Fruit fly (Drosophila melanogaster) whole organism, embryonic: ENCODE results near the gene Ostgamma.

Experiments used
- CG12299 ChIP-seq: fragments of 200-800 bp; sonication (Bioruptor generic); optimal IDR thresholded peaks from 2 replicates; lab custom pipeline; 2018; ENCODE audit warnings: missing biosample characterization, mild to moderate bottlenecking, missing genetic modification characterization
- CG12769 ChIP-seq: fragments of 200-800 bp; sonication (Bioruptor generic); optimal IDR thresholded peaks from 2 replicates; lab custom pipeline; 2019; ENCODE audit warnings: missing biosample characterization, mild to moderate bottlenecking, missing genetic modification characterization, moderate library complexity
- CG1647 ChIP-seq: fragments of 200-800 bp; sonication (Bioruptor generic); optimal IDR thresholded peaks from 3 replicates; lab custom pipeline; 2016; ENCODE audit warnings: missing biosample characterization, missing genetic modification characterization
- CG17361 ChIP-seq: fragments of 200-800 bp; sonication (Bioruptor generic); IDR thresholded peaks from 3 replicates; pipeline ENCODE4 v1.3.6; 2022; ENCODE audit warnings: missing biosample characterization, missing genetic modification characterization
- CG17802 ChIP-seq: fragments of 200-800 bp; sonication (Bioruptor generic); optimal IDR thresholded peaks from 2 replicates; lab custom pipeline; 2018; ENCODE audit warnings: missing biosample characterization, mild to moderate bottlenecking, missing genetic modification characterization, moderate library complexity
- CG17912 ChIP-seq: fragments of 200-800 bp; sonication (Bioruptor generic); optimal IDR thresholded peaks from 2 replicates; lab custom pipeline; 2018; ENCODE audit warnings: missing biosample characterization, mild to moderate bottlenecking, missing genetic modification characterization
- CG1832 ChIP-seq: fragments of 200-800 bp; sonication (Bioruptor generic); optimal IDR thresholded peaks from 2 replicates; lab custom pipeline; 2017; ENCODE audit warnings: missing biosample characterization, mild to moderate bottlenecking, missing genetic modification characterization, inconsistent platforms
- CG18599 ChIP-seq: fragments of 200-800 bp; sonication (Bioruptor generic); optimal IDR thresholded peaks from 3 replicates; lab custom pipeline; 2017; ENCODE audit warnings: missing biosample characterization, missing genetic modification characterization, mild to moderate bottlenecking, moderate library complexity, missing genetic modification reagents
- CG30020 ChIP-seq: fragments of 200-800 bp; optimal IDR thresholded peaks from 2 replicates; lab custom pipeline; 2019; ENCODE audit warnings: missing biosample characterization, mild to moderate bottlenecking, missing genetic modification characterization, moderate library complexity
- CG3838 ChIP-seq: fragments of 200-800 bp; sonication (Bioruptor generic); optimal IDR thresholded peaks from 3 replicates; lab custom pipeline; 2016; ENCODE audit warnings: missing biosample characterization, missing genetic modification characterization
- CG7271 ChIP-seq: fragments of 200-800 bp; sonication (Bioruptor generic); optimal IDR thresholded peaks from 2 replicates; lab custom pipeline; 2018; ENCODE audit warnings: missing biosample characterization, mild to moderate bottlenecking, missing genetic modification characterization, moderate library complexity
- CG8478 ChIP-seq: fragments of >200 bp; optimal IDR thresholded peaks from 2 replicates; lab custom pipeline; 2018
- CG9215 ChIP-seq: fragments of 200-800 bp; sonication (Bioruptor generic); IDR thresholded peaks from 2 replicates; pipeline ENCODE4 v1.3.6; 2022; ENCODE audit warnings: missing biosample characterization, missing genetic modification characterization
- D19B ChIP-seq: fragments of 200-800 bp; sonication (Bioruptor generic); optimal IDR thresholded peaks from 2 replicates; lab custom pipeline; 2017; ENCODE audit warnings: missing biosample characterization, mild to moderate bottlenecking, missing genetic modification characterization
- Dref ChIP-seq: fragments of 200-800 bp; sonication (Bioruptor generic); IDR thresholded peaks from 2 replicates; pipeline ENCODE4 v1.3.6; 2022; ENCODE audit warnings: missing biosample characterization, missing genetic modification characterization
- Fer1 ChIP-seq: fragments of 200-800 bp; sonication (Bioruptor generic); optimal IDR thresholded peaks from 2 replicates; lab custom pipeline; 2017; ENCODE audit warnings: missing biosample characterization, mild to moderate bottlenecking, missing genetic modification characterization
- Fer2 ChIP-seq: fragments of 200-800 bp; sonication (Bioruptor generic); optimal IDR thresholded peaks from 2 replicates; lab custom pipeline; 2018; ENCODE audit warnings: missing biosample characterization, mild to moderate bottlenecking, missing genetic modification characterization, moderate library complexity
- Fer3 ChIP-seq: fragments of 200-800 bp; sonication (Bioruptor generic); optimal IDR thresholded peaks from 2 replicates; lab custom pipeline; 2018; ENCODE audit warnings: missing biosample characterization, mild to moderate bottlenecking, missing genetic modification characterization, moderate library complexity
- Gsc ChIP-seq: fragments of 200-800 bp; sonication (Bioruptor generic); IDR thresholded peaks from 2 replicates; pipeline ENCODE4 v1.3.6; 2022; ENCODE audit warnings: missing biosample characterization, missing genetic modification characterization
- Gug ChIP-seq: fragments of 200-800 bp; sonication (Bioruptor generic); IDR thresholded peaks from 4 replicates; pipeline ENCODE4 v1.3.6; 2022; ENCODE audit warnings: missing biosample characterization, missing genetic modification characterization
- HmgZ ChIP-seq: fragments of 200-800 bp; sonication (Bioruptor generic); optimal IDR thresholded peaks from 2 replicates; lab custom pipeline; 2018; ENCODE audit warnings: missing biosample characterization, mild to moderate bottlenecking, missing genetic modification characterization
- MBD-R2 ChIP-seq: fragments of 200-800 bp; sonication (Bioruptor generic); IDR thresholded peaks from 2 replicates; pipeline ENCODE4 v1.3.6; 2022; ENCODE audit warnings: missing biosample characterization, missing genetic modification characterization
- MESR4 ChIP-seq: fragments of 200-800 bp; sonication (Bioruptor generic); optimal IDR thresholded peaks from 2 replicates; lab custom pipeline; 2018; ENCODE audit warnings: missing biosample characterization, mild to moderate bottlenecking, missing genetic modification characterization, moderate library complexity
- Mad ChIP-seq: fragments of 200-800 bp; sonication (Bioruptor generic); optimal IDR thresholded peaks from 2 replicates; lab custom pipeline; 2016; ENCODE audit warnings: missing biosample characterization, missing genetic modification characterization
- Med ChIP-seq: fragments of 200-800 bp; sonication (Bioruptor generic); peaks from one replicate; lab custom pipeline; 2016; ENCODE audit warnings: missing biosample characterization, missing genetic modification characterization, mild to moderate bottlenecking, inconsistent platforms, moderate library complexity
- Mrtf ChIP-seq: fragments of 200-800 bp; sonication (Bioruptor generic); IDR thresholded peaks from 3 replicates; pipeline ENCODE4 v1.3.6; 2022; ENCODE audit warnings: missing biosample characterization, missing genetic modification characterization
- Nf-YB ChIP-seq: fragments of 200-800 bp; sonication (Bioruptor generic); optimal IDR thresholded peaks from 3 replicates; lab custom pipeline; 2019; ENCODE audit warnings: missing biosample characterization, mild to moderate bottlenecking, missing genetic modification characterization, moderate library complexity
- Six4 ChIP-seq: fragments of 200-800 bp; sonication (Bioruptor generic); optimal IDR thresholded peaks from 2 replicates; lab custom pipeline; 2016; ENCODE audit warnings: missing biosample characterization, missing genetic modification characterization
- Sry-δ ChIP-seq: fragments of 200-800 bp; sonication (Bioruptor generic); optimal IDR thresholded peaks from 2 replicates; lab custom pipeline; 2016; ENCODE audit warnings: missing biosample characterization, missing genetic modification characterization
- Trl ChIP-seq, 3 experiments: fragments of >200 bp in 2 of 3; fragments of 200-800 bp in 1 of 3; sonication (Bioruptor generic) in 1 of 3; optimal IDR thresholded peaks; 2 replicates in 1 of 3; 3 replicates in 2 of 3; lab custom pipeline; 2016 to 2017; ENCODE audit warnings: missing biosample characterization in 1 of 3, missing genetic modification characterization in 1 of 3
- Usf ChIP-seq: fragments of 200-800 bp; sonication (Bioruptor generic); optimal IDR thresholded peaks from 2 replicates; lab custom pipeline; 2017; ENCODE audit warnings: missing genotype, missing biosample characterization, missing genetic modification characterization
- bcd ChIP-seq: fragments of 200-800 bp; sonication (Bioruptor generic); optimal IDR thresholded peaks from 2 replicates; lab custom pipeline; 2017; ENCODE audit warnings: missing biosample characterization, mild to moderate bottlenecking, missing genetic modification characterization
- caup ChIP-seq: fragments of 200-800 bp; sonication (Bioruptor generic); optimal IDR thresholded peaks from 3 replicates; lab custom pipeline; 2017; ENCODE audit warnings: missing biosample characterization, mild to moderate bottlenecking, missing genetic modification characterization, moderate library complexity; ENCODE audit not compliant: severe bottlenecking
- chif ChIP-seq, 2 experiments: fragments of 200-800 bp; sonication (Bioruptor generic); optimal IDR thresholded peaks; 3 replicates each; lab custom pipeline; 2016; ENCODE audit warnings: missing biosample characterization in 2 of 2, missing genetic modification characterization in 2 of 2
- chn ChIP-seq: fragments of 200-800 bp; sonication (Bioruptor generic); optimal IDR thresholded peaks from 2 replicates; lab custom pipeline; 2016; ENCODE audit warnings: missing biosample characterization, missing genetic modification characterization
- corto ChIP-seq: fragments of 200-800 bp; sonication (Bioruptor generic); optimal IDR thresholded peaks from 2 replicates; lab custom pipeline; 2016; ENCODE audit warnings: missing biosample characterization, mild to moderate bottlenecking, missing genetic modification characterization, moderate library complexity
- crp ChIP-seq, 2 experiments: fragments of 200-800 bp; sonication (Bioruptor generic); optimal IDR thresholded peaks; 2 replicates in 1 of 2; 3 replicates in 1 of 2; lab custom pipeline; 2017; ENCODE audit warnings: missing biosample characterization in 2 of 2, missing genetic modification characterization in 2 of 2, mild to moderate bottlenecking in 1 of 2, moderate library complexity in 1 of 2
- dan ChIP-seq: fragments of 200-800 bp; sonication (Bioruptor generic); IDR thresholded peaks from 2 replicates; pipeline ENCODE4 v1.3.6; 2022; ENCODE audit warnings: missing biosample characterization, missing genetic modification characterization
- ewg ChIP-seq: fragments of 200-800 bp; sonication (Bioruptor generic); optimal IDR thresholded peaks from 3 replicates; lab custom pipeline; 2017; ENCODE audit warnings: mild to moderate bottlenecking, missing biosample characterization, missing genetic modification reagents, missing genetic modification characterization
- grn ChIP-seq: fragments of 200-800 bp; sonication (Bioruptor generic); optimal IDR thresholded peaks from 3 replicates; lab custom pipeline; 2017; ENCODE audit warnings: missing biosample characterization, missing genetic modification characterization
- gsb ChIP-seq: fragments of 200-800 bp; sonication (Bioruptor generic); IDR thresholded peaks from 2 replicates; pipeline ENCODE4 v1.3.6; 2022; ENCODE audit warnings: missing biosample characterization, missing genetic modification characterization
- luna ChIP-seq: fragments of 200-800 bp; sonication (Bioruptor generic); optimal IDR thresholded peaks from 2 replicates; lab custom pipeline; 2016; ENCODE audit warnings: missing biosample characterization, missing genetic modification characterization
- nom ChIP-seq: fragments of 200-800 bp; sonication (Bioruptor generic); optimal IDR thresholded peaks from 2 replicates; lab custom pipeline; 2017; ENCODE audit warnings: missing biosample characterization, missing genetic modification characterization, mild to moderate bottlenecking, moderate library complexity, missing genetic modification reagents
- onecut ChIP-seq: fragments of 200-800 bp; sonication (Bioruptor generic); IDR thresholded peaks from 2 replicates; pipeline ENCODE4 v1.3.6; 2022; ENCODE audit warnings: missing biosample characterization, missing genetic modification characterization
- pho ChIP-seq: fragments of 200-800 bp; sonication (Bioruptor generic); optimal IDR thresholded peaks from 2 replicates; lab custom pipeline; 2016; ENCODE audit warnings: missing biosample characterization, missing genetic modification characterization
- salm ChIP-seq: fragments of 200-800 bp; sonication (Bioruptor generic); optimal IDR thresholded peaks from 2 replicates; lab custom pipeline; 2018; ENCODE audit warnings: missing biosample characterization, mild to moderate bottlenecking, missing genetic modification characterization
- unc-4 ChIP-seq: fragments of 200-800 bp; sonication (Bioruptor generic); IDR thresholded peaks from 2 replicates; pipeline ENCODE4 v1.3.6; 2022; ENCODE audit warnings: missing biosample characterization, missing genetic modification characterization; ENCODE audit not compliant: partially characterized antibody
- vnd ChIP-seq: fragments of 200-800 bp; sonication (Bioruptor generic); IDR thresholded peaks from 3 replicates; pipeline ENCODE4 v1.3.6; 2022; ENCODE audit warnings: missing biosample characterization, missing genetic modification characterization; ENCODE audit not compliant: partially characterized antibody

Gene Ostgamma

dm6 chr2L:8292159-8292887, 15.7 kb downstream of the Ostgamma start (continued):
- TF ChIP-seq Fer2 (tag; lab: Kevin White, UChicago) (peak; percentile 93), unc-4 (GFP tag; lab: Robert Waterston, UW) (no peak), MBD-R2 (GFP tag; lab: Robert Waterston, UW) (peak; percentile 90), CG12299 (tag; lab: Kevin White, UChicago) (peak; percentile 96), Med (GFP tag; lab: Kevin White, UChicago) (peak; percentile 99), CG17912 (GFP tag; lab: Kevin White, UChicago) (peak; percentile 95), grn (GFP tag; lab: Kevin White, UChicago) (peak; percentile 90), crp (GFP tag; optimal IDR thresholded peaks at IDR 0.05; lab: Kevin White, UChicago) (peak in 1 of 2 experiments; percentile 63), Dref (GFP tag; lab: Robert Waterston, UW) (no peak; the same call in 1 of the 2 replicates), CG17361 (GFP tag; lab: Robert Waterston, UW) (peak; percentile 95), Mad (peak; percentile 90), CG3838 (GFP tag; lab: Kevin White, UChicago) (peak; percentile 77), Usf (GFP tag; lab: Kevin White, UChicago) (peak; percentile 81), CG1832 (no peak), nom (GFP tag; lab: Kevin White, UChicago) (peak; percentile 38), CG8478 (lab: Kevin White, UChicago) (no peak), dan (GFP tag; lab: Robert Waterston, UW) (peak; percentile 79), pho (peak; percentile 90), Trl (optimal IDR thresholded peaks at IDR 0.05; lab: Kevin White, UChicago) (no peak), Trl (GFP tag; optimal IDR thresholded peaks at IDR 0.05; lab: Kevin White, UChicago) (peak; percentile 90), Fer3 (tag; lab: Kevin White, UChicago) (peak; percentile 96), Gsc (GFP tag; lab: Robert Waterston, UW) (no peak; the same call in 1 of the 2 replicates), Sry-δ (GFP tag; lab: Kevin White, UChicago) (peak; percentile 48), onecut (GFP tag; lab: Robert Waterston, UW) (peak; percentile 95), chif (GFP tag; optimal IDR thresholded peaks at IDR 0.05; lab: Kevin White, UChicago) (peak; percentile 91 to 96), bcd (GFP tag; lab: Kevin White, UChicago) (peak; percentile 94), salm (tag; lab: Kevin White, UChicago) (peak; percentile 98), CG18599 (GFP tag; lab: Kevin White, UChicago) (peak; percentile 97), CG7271 (tag; lab: Kevin White, UChicago) (peak; percentile 80), HmgZ (peak; percentile 97), Six4 (peak; percentile 95), MESR4 (GFP tag; lab: Kevin White, UChicago) (peak; percentile 46), CG30020 (peak; percentile 81), corto (GFP tag; lab: Kevin White, UChicago) (peak; percentile 27), caup (peak; percentile 94), CG17802 (tag; lab: Kevin White, UChicago) (peak; percentile 81), Mrtf (peak; percentile 97), CG1647 (GFP tag; lab: Kevin White, UChicago) (peak; percentile 93), Fer1 (GFP tag; lab: Kevin White, UChicago) (peak; percentile 96), ewg (GFP tag; lab: Kevin White, UChicago) (peak; percentile 91), D19B (GFP tag; lab: Kevin White, UChicago) (peak; percentile 83), CG12769 (tag; lab: Kevin White, UChicago) (peak; percentile 95), vnd (GFP tag; lab: Robert Waterston, UW) (no peak), chn (GFP tag; lab: Kevin White, UChicago) (peak; percentile 90), luna (peak; percentile 75), Nf-YB (peak; percentile 84), CG9215 (peak; percentile 92), gsb (GFP tag; lab: Robert Waterston, UW) (peak; percentile 93), Gug (GFP tag; lab: Robert Waterston, UW) (peak; percentile 91)
